Worm (Caenorhabditis elegans) whole organism, L1 larva: Measurements from ENCODE around the gene rps-4.

ENCODE experiments used
- C04F5.9 ChIP-seq: sonication (generic microtip); optimal IDR thresholded peaks from 2 replicates; lab custom pipeline; 2016; ENCODE audit warnings: missing genetic modification characterization, missing compliant biosample characterization
- C16A3.4 ChIP-seq: fragments of 150-350 bp; optimal IDR thresholded peaks from 2 replicates; lab custom pipeline; 2014; ENCODE audit warnings: missing biosample characterization, missing genetic modification characterization
- F16B12.6 ChIP-seq: fragments of 150-350 bp; optimal IDR thresholded peaks from 2 replicates; lab custom pipeline; 2014; ENCODE audit warnings: missing biosample characterization, missing genetic modification characterization
- aha-1 ChIP-seq: fragments of 150-350 bp; optimal IDR thresholded peaks from 2 replicates; lab custom pipeline; 2014; ENCODE audit warnings: missing biosample characterization, missing genetic modification characterization
- alr-1 ChIP-seq: fragments of 200-800 bp; sonication (Bioruptor generic); optimal IDR thresholded peaks from 2 replicates; lab custom pipeline; 2018; ENCODE audit warnings: borderline replicate concordance, mild to moderate bottlenecking, missing genetic modification characterization, missing compliant biosample characterization
- ceh-63 ChIP-seq: fragments of 200-800 bp; sonication (Bioruptor generic); optimal IDR thresholded peaks from 2 replicates; lab custom pipeline; 2018; ENCODE audit warnings: mild to moderate bottlenecking, missing genetic modification characterization, missing compliant biosample characterization
- ceh-8 ChIP-seq: fragments of 200-800 bp; sonication (Bioruptor generic); optimal IDR thresholded peaks from 2 replicates; lab custom pipeline; 2018; ENCODE audit warnings: mild to moderate bottlenecking, missing genetic modification characterization, moderate library complexity, missing compliant biosample characterization
- efl-1 ChIP-seq, 4 experiments: fragments of 150-350 bp; optimal IDR thresholded peaks in 3 of 4; peaks in 1 of 4; 1 replicate in 1 of 4; 2 replicates in 3 of 4; lab custom pipeline; 2014; ENCODE audit warnings: missing biosample characterization in 2 of 4, missing genetic modification characterization in 2 of 4, missing genetic modification reagents in 2 of 4
- egl-13 ChIP-seq: sonication (generic microtip); optimal IDR thresholded peaks from 2 replicates; lab custom pipeline; 2016; ENCODE audit warnings: missing genotype, missing genetic modification reagents, missing genetic modification characterization, missing compliant biosample characterization
- elt-2 ChIP-seq: sonication (generic microtip); optimal IDR thresholded peaks from 2 replicates; lab custom pipeline; 2016; ENCODE audit warnings: missing genetic modification characterization, mild to moderate bottlenecking, inconsistent platforms, missing compliant biosample characterization, missing genetic modification reagents
- fkh-8 ChIP-seq: sonication (generic microtip); optimal IDR thresholded peaks from 2 replicates; lab custom pipeline; 2016; ENCODE audit warnings: mild to moderate bottlenecking, missing genetic modification characterization, missing compliant biosample characterization
- fos-1 ChIP-seq: fragments of 150-350 bp; optimal IDR thresholded peaks from 2 replicates; lab custom pipeline; 2014; ENCODE audit warnings: missing biosample characterization, missing genetic modification characterization
- hlh-4 ChIP-seq: sonication (generic microtip); optimal IDR thresholded peaks from 2 replicates; lab custom pipeline; 2016; ENCODE audit warnings: mild to moderate bottlenecking, missing genetic modification characterization, missing compliant biosample characterization
- jun-1 ChIP-seq: fragments of 150-350 bp; optimal IDR thresholded peaks from 2 replicates; lab custom pipeline; 2014; ENCODE audit warnings: missing biosample characterization, missing genetic modification reagents, missing genetic modification characterization
- lin-14 ChIP-seq: fragments of 200-800 bp; sonication (Bioruptor generic); optimal IDR thresholded peaks from 2 replicates; lab custom pipeline; 2018; ENCODE audit warnings: mild to moderate bottlenecking, missing genetic modification characterization, moderate library complexity, missing compliant biosample characterization
- lin-15B ChIP-seq: fragments of 150-350 bp; sonication (generic microtip); optimal IDR thresholded peaks from 3 replicates; lab custom pipeline; 2014; ENCODE audit warnings: missing biosample characterization, missing genetic modification characterization
- lin-35 ChIP-seq, 2 experiments: fragments of 150-350 bp; optimal IDR thresholded peaks; 2 replicates each; lab custom pipeline; 2014; ENCODE audit warnings: missing biosample characterization in 2 of 2, missing genetic modification characterization in 2 of 2, missing genetic modification reagents in 2 of 2
- lin-39 ChIP-seq: fragments of 150-350 bp; optimal IDR thresholded peaks from 2 replicates; lab custom pipeline; 2014; ENCODE audit warnings: missing biosample characterization, missing genetic modification reagents, missing genetic modification characterization
- lir-3 ChIP-seq: sonication (generic microtip); optimal IDR thresholded peaks from 2 replicates; lab custom pipeline; 2016; ENCODE audit warnings: mild to moderate bottlenecking, missing genetic modification characterization, moderate library complexity, missing compliant biosample characterization; ENCODE audit not compliant: poor library complexity
- mab-9 ChIP-seq: fragments of 200-800 bp; sonication (Bioruptor generic); IDR thresholded peaks from 2 replicates; pipeline ENCODE4 v1.3.6; 2022; ENCODE audit warnings: missing genetic modification reagents, missing genetic modification characterization, missing compliant biosample characterization
- mef-2 ChIP-seq: fragments of 150-350 bp; optimal IDR thresholded peaks from 2 replicates; lab custom pipeline; 2014; ENCODE audit warnings: missing biosample characterization, missing genetic modification characterization
- nhr-12 ChIP-seq: sonication (generic microtip); optimal IDR thresholded peaks from 2 replicates; lab custom pipeline; 2017; ENCODE audit warnings: missing biosample characterization, missing genetic modification characterization
- nhr-19 ChIP-seq: fragments of 200-800 bp; sonication (Bioruptor generic); conservative IDR thresholded peaks from 2 replicates; pipeline ENCODE4 v1.3.6; 2022; ENCODE audit warnings: missing genetic modification characterization, missing compliant biosample characterization
- nhr-237 ChIP-seq: fragments of 150-350 bp; optimal IDR thresholded peaks from 2 replicates; lab custom pipeline; 2014; ENCODE audit warnings: missing biosample characterization, missing genetic modification characterization
- nhr-28 ChIP-seq: fragments of 150-350 bp; optimal IDR thresholded peaks from 2 replicates; lab custom pipeline; 2014; ENCODE audit warnings: missing biosample characterization, missing genetic modification characterization
- nhr-84 ChIP-seq: sonication (generic microtip); optimal IDR thresholded peaks from 2 replicates; lab custom pipeline; 2017; ENCODE audit warnings: missing biosample characterization, missing genetic modification characterization
- nhr-85 ChIP-seq: sonication (generic microtip); peaks from one replicate; lab custom pipeline; 2016; ENCODE audit warnings: missing genetic modification characterization, inconsistent platforms, missing compliant biosample characterization
- pax-3 ChIP-seq: fragments of 200-800 bp; sonication (Bioruptor generic); optimal IDR thresholded peaks from 2 replicates; lab custom pipeline; 2018; ENCODE audit warnings: mild to moderate bottlenecking, missing genetic modification characterization, moderate library complexity, missing compliant biosample characterization
- pqm-1 ChIP-seq: sonication (generic microtip); optimal IDR thresholded peaks from 3 replicates; lab custom pipeline; 2017; ENCODE audit warnings: missing biosample characterization, missing genetic modification characterization
- rnt-1 ChIP-seq: sonication (generic microtip); optimal IDR thresholded peaks from 2 replicates; lab custom pipeline; 2016; ENCODE audit warnings: mild to moderate bottlenecking, missing genetic modification characterization, moderate library complexity, missing compliant biosample characterization
- snpc-4 ChIP-seq: fragments of 150-350 bp; optimal IDR thresholded peaks from 2 replicates; lab custom pipeline; 2014; ENCODE audit warnings: missing biosample characterization, missing genetic modification characterization
- sox-4 ChIP-seq: sonication (generic microtip); optimal IDR thresholded peaks from 2 replicates; lab custom pipeline; 2016; ENCODE audit warnings: missing genetic modification characterization, missing compliant biosample characterization
- sptf-1 ChIP-seq: fragments of 150-350 bp; optimal IDR thresholded peaks from 2 replicates; lab custom pipeline; 2014; ENCODE audit warnings: missing biosample characterization, missing genetic modification characterization
- swsn-7 ChIP-seq: sonication (generic microtip); optimal IDR thresholded peaks from 2 replicates; lab custom pipeline; 2016; ENCODE audit warnings: missing genetic modification characterization, missing compliant biosample characterization
- tbx-2 ChIP-seq: sonication (generic microtip); optimal IDR thresholded peaks from 2 replicates; lab custom pipeline; 2016; ENCODE audit warnings: missing genetic modification characterization, missing compliant biosample characterization
- tlp-1 ChIP-seq: fragments of 150-350 bp; optimal IDR thresholded peaks from 2 replicates; lab custom pipeline; 2014; ENCODE audit warnings: missing biosample characterization, missing genetic modification characterization
- unc-130 ChIP-seq: fragments of 150-350 bp; optimal IDR thresholded peaks from 2 replicates; lab custom pipeline; 2017; ENCODE audit warnings: missing biosample characterization, missing genetic modification characterization, inconsistent platforms
- unc-30 ChIP-seq: sonication (generic microtip); optimal IDR thresholded peaks from 2 replicates; lab custom pipeline; 2017; ENCODE audit warnings: missing biosample characterization, missing genetic modification characterization
- unc-62 ChIP-seq: fragments of 150-350 bp; optimal IDR thresholded peaks from 2 replicates; lab custom pipeline; 2014; ENCODE audit warnings: missing biosample characterization, missing genetic modification reagents, missing genetic modification characterization
- vab-15 ChIP-seq: sonication (generic microtip); optimal IDR thresholded peaks from 2 replicates; lab custom pipeline; 2017; ENCODE audit warnings: missing genotype, mild to moderate bottlenecking, missing genetic modification characterization, missing compliant biosample characterization
- ztf-4 ChIP-seq: fragments of 150-350 bp; optimal IDR thresholded peaks from 2 replicates; lab custom pipeline; 2014; ENCODE audit warnings: missing biosample characterization, missing genetic modification characterization

The rps-4 gene

DNA sequence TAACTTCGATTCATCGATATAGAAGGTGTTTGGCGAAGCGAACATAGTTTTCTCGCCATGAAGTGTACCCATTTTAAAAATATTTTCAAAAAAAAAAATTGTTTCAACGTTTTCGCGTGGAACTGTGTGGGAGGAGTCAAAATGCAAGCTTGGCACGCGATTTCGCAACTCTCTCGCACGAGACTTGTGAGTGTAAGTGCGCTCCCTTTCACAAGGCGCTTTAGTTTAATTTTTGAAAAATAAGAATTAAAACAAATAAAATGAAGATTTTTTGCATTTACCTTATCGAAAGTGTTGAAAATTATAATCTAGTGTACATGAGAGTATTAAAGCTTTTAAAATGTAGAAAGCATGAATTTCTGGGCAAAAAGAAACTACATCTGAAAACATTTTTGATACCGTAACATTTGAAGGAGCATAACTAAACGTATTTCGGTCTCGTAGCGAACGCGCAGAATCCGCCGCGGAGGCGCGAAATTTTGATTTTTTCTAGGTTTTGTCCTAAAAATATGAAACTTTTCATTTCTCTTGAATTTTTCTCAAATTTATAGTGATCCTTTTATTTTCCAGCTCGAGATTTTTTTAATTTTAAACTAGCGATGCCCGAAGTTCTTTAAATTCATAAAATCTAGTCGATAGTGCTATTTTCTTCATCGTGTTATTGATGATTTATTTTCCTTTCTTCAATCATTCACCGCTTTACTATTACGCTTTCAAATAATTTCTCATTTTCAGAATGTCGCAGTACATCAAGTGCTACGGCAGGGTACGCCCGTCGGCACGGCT, 44.8 kb downstream of the rps-4 start, which contains the start of the genes cogc-2 and klp-18 (continued):
- peak; percentile 90 for TF ChIP-seq nhr-19 (GFP tag; lab: Robert Waterston, UW)
- TF ChIP-seq tbx-2 (tag; lab: Kevin White, UChicago) = peak; percentile 85
- no peak for TF ChIP-seq alr-1 (tag; lab: Kevin White, UChicago)
- TF ChIP-seq mab-9 (GFP tag; lab: Robert Waterston, UW) = peak; percentile 59
- no peak for TF ChIP-seq nhr-237 (tag; lab: Kevin White, UChicago)
- peak; percentile 62 for TF ChIP-seq ztf-4
- TF ChIP-seq sptf-1 (tag; lab: Kevin White, UChicago) = no peak
- peak; percentile 67 for TF ChIP-seq fkh-8 (tag; lab: Kevin White, UChicago)
- peak; percentile 96 for TF ChIP-seq unc-130 (tag; lab: Kevin White, UChicago)
- no peak for TF ChIP-seq unc-62 (GFP tag; lab: Kevin White, UChicago)
- peak; percentile 63 for TF ChIP-seq sox-4
- TF ChIP-seq tlp-1 (tag; lab: Kevin White, UChicago) = no peak
- no peak for TF ChIP-seq pqm-1
- TF ChIP-seq C04F5.9 = peak; percentile 52
- peak; percentile 50 for TF ChIP-seq F16B12.6 (tag; lab: Kevin White, UChicago)
- TF ChIP-seq vab-15 (tag; lab: Kevin White, UChicago) = no peak
- peak; percentile 75 for TF ChIP-seq lin-15B (tag; lab: Kevin White, UChicago)
- TF ChIP-seq nhr-84 (tag; lab: Kevin White, UChicago) = no peak
- peak; percentile 75 for TF ChIP-seq lin-39 (tag; lab: Kevin White, UChicago)
- TF ChIP-seq snpc-4 = peak; percentile 80
- TF ChIP-seq jun-1 (tag; lab: Kevin White, UChicago) = peak; percentile 44
- TF ChIP-seq fos-1 (tag; lab: Kevin White, UChicago) = peak; percentile 44
- TF ChIP-seq ceh-8 = peak; percentile 45
- no peak for TF ChIP-seq nhr-28
- peak; percentile 95 to 99 for TF ChIP-seq lin-35 (GFP tag; optimal IDR thresholded peaks at IDR 0.05; lab: Kevin White, UChicago)
- peak; percentile 93 for TF ChIP-seq rnt-1 (tag; lab: Kevin White, UChicago)
- peak; percentile 83 for TF ChIP-seq lin-14 (GFP tag; lab: Kevin White, UChicago)
- TF ChIP-seq lir-3 (tag; lab: Kevin White, UChicago) = peak; percentile 74
- TF ChIP-seq unc-30 (tag; lab: Kevin White, UChicago) = no peak
- TF ChIP-seq swsn-7 = peak; percentile 83
- TF ChIP-seq ceh-63 = no peak
- TF ChIP-seq elt-2 (tag; lab: Kevin White, UChicago) = peak; percentile 50
- no peak for TF ChIP-seq mef-2
- peak; percentile 85 for TF ChIP-seq nhr-85 (tag; lab: Kevin White, UChicago)
- peak; percentile 74 for TF ChIP-seq egl-13
- TF ChIP-seq pax-3 = peak; percentile 32
- TF ChIP-seq nhr-12 (tag; lab: Kevin White, UChicago) = no peak
- no peak for TF ChIP-seq aha-1 (tag; lab: Kevin White, UChicago)
- no peak for TF ChIP-seq hlh-4
- TF ChIP-seq C16A3.4 (tag; lab: Kevin White, UChicago) = peak; percentile 94

DNA sequence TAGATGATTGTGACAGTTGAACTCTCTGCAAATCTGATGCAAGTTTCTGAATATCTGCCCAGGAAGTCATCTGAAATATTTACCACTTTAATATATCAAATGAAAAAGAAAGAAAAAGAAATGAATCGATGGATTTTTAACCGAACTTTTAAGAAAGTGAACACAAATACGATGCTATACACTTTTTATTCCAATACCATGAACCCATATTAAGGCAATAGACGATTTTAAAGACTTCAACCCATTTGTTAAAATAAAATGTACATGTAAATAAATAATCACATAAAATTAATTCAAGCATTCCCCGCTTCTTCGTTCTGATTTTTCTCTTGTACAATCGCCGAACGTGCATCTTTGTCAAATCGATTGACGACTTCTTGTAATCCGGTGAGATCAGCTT, 47.7 kb downstream of the rps-4 start, which contains the start of gene ufl-1:
Gene ufl-1 (minus strand): TSS at position 70 of the 400 bp plus-strand sequence.
- TF ChIP-seq mef-2 (no peak), efl-1 (optimal IDR thresholded peaks at IDR 0.05; lab: Kevin White, UChicago) (no peak), efl-1 (GFP tag; optimal IDR thresholded peaks at IDR 0.05 in 1 of 2; lab: Kevin White, UChicago) (peak in 1 of 2 experiments; percentile 50)
